Worm (Caenorhabditis elegans) whole organism, midembryonic: Measurements from ENCODE around the gene ZK370.6.

Experiments used
- T22C8.4 ChIP-seq: fragments of 200-800 bp; sonication (Bioruptor generic); IDR thresholded peaks from 2 replicates; pipeline ENCODE4 v1.3.6; 2022; ENCODE audit warnings: missing genetic modification characterization, missing compliant biosample characterization
- cog-1 ChIP-seq: sonication (generic microtip); optimal IDR thresholded peaks from 2 replicates; lab custom pipeline; 2016; ENCODE audit warnings: missing genetic modification characterization, missing compliant biosample characterization
- flt-1 ChIP-seq: fragments of 200-800 bp; sonication (Bioruptor generic); IDR thresholded peaks from 2 replicates; pipeline ENCODE4 v1.3.6; 2022; ENCODE audit warnings: missing genetic modification characterization, missing compliant biosample characterization
- klf-2 ChIP-seq: fragments of 200-800 bp; sonication (Bioruptor generic); conservative IDR thresholded peaks from 2 replicates; pipeline ENCODE4 v1.3.6; 2022; ENCODE audit warnings: missing genetic modification reagents, missing genetic modification characterization, missing compliant biosample characterization
- med-1 ChIP-seq: sonication (generic microtip); optimal IDR thresholded peaks from 2 replicates; lab custom pipeline; 2017; ENCODE audit warnings: missing genetic modification characterization, mild to moderate bottlenecking, missing compliant biosample characterization, antibody characterized with exemption, missing genetic modification reagents; ENCODE audit not compliant: insufficient read depth
- ztf-23 ChIP-seq: fragments of 200-800 bp; sonication (Bioruptor generic); IDR thresholded peaks from 2 replicates; pipeline ENCODE4 v1.3.6; 2022; ENCODE audit warnings: missing genetic modification reagents, missing genetic modification characterization, missing compliant biosample characterization

- TF ChIP-seq T22C8.4 (GFP tag; lab: Robert Waterston, UW) (no peak), cog-1 (tag; lab: Kevin White, UChicago) (no peak), klf-2 (GFP tag; lab: Robert Waterston, UW) (no peak), flt-1 (GFP tag; lab: Robert Waterston, UW) (no peak), ztf-23 (GFP tag; lab: Robert Waterston, UW) (no peak), med-1 (GFP tag; lab: Kevin White, UChicago) (no peak)
Observed at ce11 chrIII:8763111-8763510, 19.5 kb upstream of the ZK370.6 start.
